Worm (Caenorhabditis elegans) whole organism, late embryonic: ENCODE measurements around the gene clec-60.

Source experiments
- C08G9.2 ChIP-seq: sonication (generic microtip); optimal IDR thresholded peaks from 2 replicates; lab custom pipeline; 2016; ENCODE audit warnings: mild to moderate bottlenecking, missing genetic modification characterization, moderate library complexity, missing compliant biosample characterization
- C38D4.7 ChIP-seq: fragments of 200-800 bp; sonication (Bioruptor generic); optimal IDR thresholded peaks from 2 replicates; lab custom pipeline; 2018; ENCODE audit warnings: mild to moderate bottlenecking, missing genetic modification characterization, moderate library complexity, missing compliant biosample characterization
- K02D7.2 ChIP-seq: sonication (generic microtip); optimal IDR thresholded peaks from 2 replicates; lab custom pipeline; 2017; ENCODE audit warnings: mild to moderate bottlenecking, missing genetic modification characterization, missing compliant biosample characterization
- K09A11.1 ChIP-seq: sonication (generic microtip); optimal IDR thresholded peaks from 2 replicates; lab custom pipeline; 2017; ENCODE audit warnings: antibody characterized with exemption, mild to moderate bottlenecking, missing genetic modification characterization, missing compliant biosample characterization; ENCODE audit not compliant: insufficient read depth
- ahr-1 ChIP-seq: sonication (generic microtip); optimal IDR thresholded peaks from 2 replicates; lab custom pipeline; 2016; ENCODE audit warnings: missing genetic modification characterization, missing compliant biosample characterization
- ama-1 ChIP-seq: fragments of 150-350 bp; optimal IDR thresholded peaks from 2 replicates; lab custom pipeline; 2014
- ceh-18 ChIP-seq: sonication (generic microtip); optimal IDR thresholded peaks from 2 replicates; lab custom pipeline; 2016; ENCODE audit warnings: missing genetic modification characterization, missing compliant biosample characterization
- ceh-2 ChIP-seq: sonication (generic microtip); optimal IDR thresholded peaks from 2 replicates; lab custom pipeline; 2016; ENCODE audit warnings: missing genotype, missing genetic modification characterization, missing compliant biosample characterization
- ceh-22 ChIP-seq: sonication (generic microtip); optimal IDR thresholded peaks from 2 replicates; lab custom pipeline; 2017; ENCODE audit warnings: missing biosample characterization, missing genetic modification characterization
- ceh-24 ChIP-seq: sonication (generic microtip); optimal IDR thresholded peaks from 2 replicates; lab custom pipeline; 2016; ENCODE audit warnings: mild to moderate bottlenecking, missing genetic modification characterization, missing compliant biosample characterization
- ceh-31 ChIP-seq: sonication (generic microtip); optimal IDR thresholded peaks from 2 replicates; lab custom pipeline; 2016; ENCODE audit warnings: missing genetic modification characterization, missing compliant biosample characterization
- ceh-34 ChIP-seq: sonication (generic microtip); optimal IDR thresholded peaks from 2 replicates; lab custom pipeline; 2016; ENCODE audit warnings: mild to moderate bottlenecking, missing genetic modification characterization, missing compliant biosample characterization
- ceh-48 ChIP-seq: sonication (generic microtip); optimal IDR thresholded peaks from 2 replicates; lab custom pipeline; 2016; ENCODE audit warnings: missing genetic modification characterization, inconsistent platforms, missing compliant biosample characterization
- ceh-6 ChIP-seq: fragments of 200-800 bp; sonication (Bioruptor generic); optimal IDR thresholded peaks from 2 replicates; lab custom pipeline; 2018; ENCODE audit warnings: mild to moderate bottlenecking, missing genetic modification characterization, missing compliant biosample characterization
- ceh-9 ChIP-seq: sonication (generic microtip); optimal IDR thresholded peaks from 2 replicates; lab custom pipeline; 2016; ENCODE audit warnings: mild to moderate bottlenecking, missing genetic modification characterization, inconsistent platforms, missing compliant biosample characterization
- dmd-4 ChIP-seq: sonication (generic microtip); optimal IDR thresholded peaks from 2 replicates; lab custom pipeline; 2016; ENCODE audit warnings: borderline replicate concordance, missing genetic modification characterization, missing compliant biosample characterization
- elt-2 ChIP-seq: sonication (generic microtip); optimal IDR thresholded peaks from 2 replicates; lab custom pipeline; 2016; ENCODE audit warnings: missing genetic modification reagents, missing genetic modification characterization, missing compliant biosample characterization
- elt-4 ChIP-seq: sonication (generic microtip); optimal IDR thresholded peaks from 2 replicates; lab custom pipeline; 2016; ENCODE audit warnings: missing genetic modification characterization, missing compliant biosample characterization
- fax-1 ChIP-seq: sonication (generic microtip); optimal IDR thresholded peaks from 2 replicates; lab custom pipeline; 2016; ENCODE audit warnings: missing genotype, missing genetic modification characterization, missing compliant biosample characterization
- gmeb-2 ChIP-seq: sonication (generic microtip); optimal IDR thresholded peaks from 2 replicates; lab custom pipeline; 2016; ENCODE audit warnings: missing genetic modification characterization, inconsistent platforms, missing compliant biosample characterization
- hlh-15 ChIP-seq: sonication (generic microtip); optimal IDR thresholded peaks from 2 replicates; lab custom pipeline; 2016; ENCODE audit warnings: missing genetic modification characterization, missing compliant biosample characterization
- hlh-30 ChIP-seq: sonication (generic microtip); optimal IDR thresholded peaks from 2 replicates; lab custom pipeline; 2017; ENCODE audit warnings: antibody characterized with exemption, missing genetic modification characterization, missing compliant biosample characterization; ENCODE audit not compliant: insufficient read depth
- madf-2 ChIP-seq: sonication (generic microtip); optimal IDR thresholded peaks from 2 replicates; lab custom pipeline; 2017; ENCODE audit warnings: missing genetic modification characterization, missing compliant biosample characterization
- mec-3 ChIP-seq: sonication (generic microtip); optimal IDR thresholded peaks from 2 replicates; lab custom pipeline; 2016; ENCODE audit warnings: borderline replicate concordance, missing genetic modification characterization, missing compliant biosample characterization
- npax-4 ChIP-seq: sonication (generic microtip); optimal IDR thresholded peaks from 2 replicates; lab custom pipeline; 2016; ENCODE audit warnings: missing genetic modification characterization, missing compliant biosample characterization
- odd-2 ChIP-seq: sonication (generic microtip); optimal IDR thresholded peaks from 2 replicates; lab custom pipeline; 2017; ENCODE audit warnings: antibody characterized with exemption, mild to moderate bottlenecking, missing genetic modification characterization, missing compliant biosample characterization
- pag-3 ChIP-seq: sonication (generic microtip); optimal IDR thresholded peaks from 2 replicates; lab custom pipeline; 2016; ENCODE audit warnings: missing compliant biosample characterization, missing genetic modification characterization, borderline replicate concordance
- pax-1 ChIP-seq: fragments of 150-350 bp; optimal IDR thresholded peaks from 2 replicates; lab custom pipeline; 2014; ENCODE audit warnings: missing biosample characterization, missing genetic modification characterization
- pha-2 ChIP-seq: sonication (generic microtip); optimal IDR thresholded peaks from 2 replicates; lab custom pipeline; 2017; ENCODE audit warnings: mild to moderate bottlenecking, missing genetic modification characterization, missing compliant biosample characterization
- pqm-1 ChIP-seq: sonication (generic microtip); optimal IDR thresholded peaks from 2 replicates; lab custom pipeline; 2016; ENCODE audit warnings: missing genetic modification characterization, missing compliant biosample characterization
- rnt-1 ChIP-seq: sonication (generic microtip); optimal IDR thresholded peaks from 2 replicates; lab custom pipeline; 2016; ENCODE audit warnings: missing genetic modification characterization, missing compliant biosample characterization
- sox-4 ChIP-seq: sonication (generic microtip); optimal IDR thresholded peaks from 2 replicates; lab custom pipeline; 2017; ENCODE audit warnings: mild to moderate bottlenecking, missing genetic modification characterization, inconsistent platforms, missing compliant biosample characterization
- ttx-3 ChIP-seq: sonication (generic microtip); optimal IDR thresholded peaks from 2 replicates; lab custom pipeline; 2016; ENCODE audit warnings: missing genetic modification reagents, missing genetic modification characterization, missing compliant biosample characterization
- unc-55 ChIP-seq: sonication (generic microtip); optimal IDR thresholded peaks from 2 replicates; lab custom pipeline; 2017; ENCODE audit warnings: missing biosample characterization, missing genetic modification reagents, missing genetic modification characterization
- zip-5 ChIP-seq: sonication (generic microtip); optimal IDR thresholded peaks from 2 replicates; lab custom pipeline; 2016; ENCODE audit warnings: missing genetic modification characterization, missing compliant biosample characterization
- ztf-16 ChIP-seq: sonication (generic microtip); optimal IDR thresholded peaks from 2 replicates; lab custom pipeline; 2017; ENCODE audit warnings: missing genetic modification characterization, missing compliant biosample characterization

Gene clec-60

ce11 chrII:10452620-10453019 is 29.1 kb downstream of the clec-60 start, which contains the start of gene ZK673.4:
TSS of gene ZK673.4 (plus strand) at chrII:10452920.
- TF ChIP-seq pqm-1 (tag; lab: Kevin White, UChicago) (no peak), npax-4 (tag; lab: Kevin White, UChicago) (no peak), C08G9.2 (tag; lab: Kevin White, UChicago) (no peak), madf-2 (tag; lab: Kevin White, UChicago) (no peak), pax-1 (tag; lab: Kevin White, UChicago) (no peak), ceh-48 (tag; lab: Kevin White, UChicago) (no peak), ama-1 (lab: Kevin White, UChicago) (no peak), ceh-9 (tag; lab: Kevin White, UChicago) (no peak), hlh-30 (tag; lab: Kevin White, UChicago) (no peak), elt-2 (tag; lab: Kevin White, UChicago) (no peak), gmeb-2 (tag; lab: Kevin White, UChicago) (no peak), K02D7.2 (tag; lab: Kevin White, UChicago) (no peak), C38D4.7 (GFP tag; lab: Kevin White, UChicago) (no peak)
- TF ChIP-seq, all 69 proteins: peak for 0

DNA sequence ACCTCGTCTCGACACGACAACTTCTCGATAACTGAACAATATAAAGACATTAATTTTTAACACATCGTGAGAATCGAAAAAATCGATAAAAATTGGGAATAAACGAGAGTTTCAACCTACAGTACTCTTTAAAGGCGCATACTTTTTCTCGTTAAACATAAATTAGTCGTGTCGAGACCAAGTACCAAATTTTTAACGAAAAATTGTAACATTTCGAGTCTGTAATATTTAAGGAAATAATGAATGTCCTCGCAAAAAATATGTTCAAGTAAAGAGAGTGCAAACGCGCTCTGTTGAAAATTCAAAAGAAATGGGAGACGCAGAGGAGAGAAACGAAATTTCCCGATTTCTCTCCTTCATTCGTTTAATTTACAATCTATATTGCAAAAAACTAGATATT is 31.3 kb downstream of the clec-60 start:
- TF ChIP-seq pha-2 (no peak), ceh-48 (tag; lab: Kevin White, UChicago) (no peak), ceh-18 (tag; lab: Kevin White, UChicago) (no peak), ttx-3 (tag; lab: Kevin White, UChicago) (no peak), pax-1 (tag; lab: Kevin White, UChicago) (no peak), pag-3 (tag; lab: Kevin White, UChicago) (no peak), hlh-15 (tag; lab: Kevin White, UChicago) (no peak), elt-4 (tag; lab: Kevin White, UChicago) (no peak), dmd-4 (no peak)

DNA sequence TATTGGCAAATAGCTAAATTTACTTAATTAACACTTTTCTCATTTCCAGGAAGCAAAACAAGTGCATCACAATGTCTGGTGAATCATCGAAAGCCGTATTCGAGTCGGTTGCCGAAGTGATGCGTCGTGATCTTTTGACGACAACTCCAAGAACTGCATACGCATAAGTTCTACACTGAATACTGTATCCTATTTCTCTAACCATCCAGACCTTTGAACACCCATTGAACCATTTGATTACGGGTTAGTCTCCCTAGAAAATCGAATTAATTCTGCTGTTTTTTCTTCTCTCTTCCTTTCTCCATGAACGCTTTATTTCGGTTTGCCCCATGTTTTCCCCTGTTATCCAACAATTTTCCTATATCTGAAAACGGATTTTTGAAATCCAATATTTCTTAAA is 32.0 kb downstream of the clec-60 start, which contains the start of gene lin-56:
Gene lin-56 (plus strand): TSS at position 301 of the 400 bp plus-strand sequence.
- TF ChIP-seq mec-3 (tag; lab: Kevin White, UChicago) (no peak), pqm-1 (tag; lab: Kevin White, UChicago) (no peak), unc-55 (GFP tag; lab: Kevin White, UChicago) (no peak), rnt-1 (tag; lab: Kevin White, UChicago) (no peak), ahr-1 (tag; lab: Kevin White, UChicago) (no peak), ceh-24 (tag; lab: Kevin White, UChicago) (no peak), ceh-48 (tag; lab: Kevin White, UChicago) (no peak), ceh-34 (tag; lab: Kevin White, UChicago) (no peak), npax-4 (tag; lab: Kevin White, UChicago) (no peak), K09A11.1 (tag; lab: Kevin White, UChicago) (no peak), C38D4.7 (GFP tag; lab: Kevin White, UChicago) (no peak), ceh-6 (GFP tag; lab: Kevin White, UChicago) (no peak), elt-2 (tag; lab: Kevin White, UChicago) (no peak), fax-1 (tag; lab: Kevin White, UChicago) (no peak), zip-5 (tag; lab: Kevin White, UChicago) (no peak), ceh-2 (tag; lab: Kevin White, UChicago) (no peak), sox-4 (no peak), odd-2 (tag; lab: Kevin White, UChicago) (no peak)

- TF ChIP-seq ceh-22 (tag; lab: Kevin White, UChicago) (no peak), ztf-16 (tag; lab: Kevin White, UChicago) (no peak), ceh-31 (tag; lab: Kevin White, UChicago) (no peak)
Observed at ce11 chrII:10447348-10448316, 34.0 kb downstream of the clec-60 start, which contains the start of gene ZK673.2. TSS of gene ZK673.2 (plus strand) at chrII:10448266.
